Fruit fly (Drosophila melanogaster): ENCODE measurements around the gene eff.

DNA sequence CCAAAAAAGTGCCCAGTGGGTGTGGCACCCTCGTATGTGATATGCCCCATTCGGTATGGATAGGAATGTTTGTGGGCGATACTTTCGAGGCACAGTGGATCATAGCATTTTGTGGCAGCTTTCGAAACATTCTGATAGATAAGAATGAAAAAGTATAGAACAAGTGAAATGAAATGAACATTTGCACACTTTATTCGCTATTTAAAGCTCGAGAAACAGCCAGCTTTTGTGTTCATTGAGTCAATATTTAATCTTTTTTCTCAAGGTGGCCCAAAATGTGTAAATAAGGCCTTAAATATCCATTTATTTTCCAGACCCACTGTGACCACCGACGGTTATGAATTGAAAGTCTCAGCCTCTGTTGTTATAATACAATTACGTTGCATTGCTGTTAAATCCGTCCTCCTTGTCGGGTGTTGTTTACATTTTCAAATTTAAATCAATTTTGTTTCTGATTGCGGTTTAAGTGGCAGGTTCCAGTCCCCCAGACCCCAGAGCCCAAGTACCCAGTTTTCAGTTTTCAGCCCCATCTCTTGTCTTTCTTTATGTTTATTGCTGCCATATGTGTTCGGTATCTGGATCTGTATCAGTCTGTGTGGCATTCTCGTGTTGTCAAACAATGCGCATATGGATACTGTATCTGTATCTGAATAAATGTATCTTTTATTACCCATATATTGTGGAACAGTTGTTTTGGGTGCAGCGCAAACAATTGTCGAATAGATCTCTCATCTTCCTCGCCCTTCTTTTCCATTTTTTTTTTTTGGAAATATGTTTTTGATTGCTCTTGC is 3.4 kb upstream of the eff start:
- no peak for TF ChIP-seq Mnt (GFP tag; optimal IDR thresholded peaks at IDR 0.05)
- TF ChIP-seq CG14711 (tag; optimal IDR thresholded peaks at IDR 0.05) = no peak
- TF ChIP-seq tj (GFP tag; optimal IDR thresholded peaks at IDR 0.05) = no peak

All from whole organism, adult.